Worm (Caenorhabditis elegans) whole organism, L1 larva: ENCODE data around the gene K08D12.4.

Experiments used
- dpl-1 ChIP-seq, 3 experiments: fragments of 150-350 bp in 2 of 3; sonication (generic microtip) in 1 of 3; optimal IDR thresholded peaks; 2 replicates each; lab custom pipeline; 2014 to 2017; ENCODE audit warnings: missing biosample characterization in 3 of 3, missing genetic modification characterization in 3 of 3, missing genetic modification reagents in 3 of 3
- mep-1 ChIP-seq: fragments of 150-350 bp; optimal IDR thresholded peaks from 2 replicates; lab custom pipeline; 2014; ENCODE audit warnings: missing biosample characterization, missing genetic modification characterization
- nhr-12 ChIP-seq: sonication (generic microtip); optimal IDR thresholded peaks from 2 replicates; lab custom pipeline; 2017; ENCODE audit warnings: missing biosample characterization, missing genetic modification characterization
- nhr-237 ChIP-seq: fragments of 150-350 bp; optimal IDR thresholded peaks from 2 replicates; lab custom pipeline; 2014; ENCODE audit warnings: missing biosample characterization, missing genetic modification characterization
- zag-1 ChIP-seq: fragments of 150-350 bp; optimal IDR thresholded peaks from 2 replicates; lab custom pipeline; 2014; ENCODE audit warnings: missing biosample characterization, missing genetic modification characterization
- zip-4 ChIP-seq: fragments of 200-800 bp; sonication (Bioruptor generic); optimal IDR thresholded peaks from 2 replicates; lab custom pipeline; 2018; ENCODE audit warnings: mild to moderate bottlenecking, missing genetic modification characterization, moderate library complexity, missing compliant biosample characterization

ce11 chrIV:1738324-1738730, 31.2 kb downstream of the K08D12.4 start:
- no peak for TF ChIP-seq nhr-12
- TF ChIP-seq zip-4, result no peak
- TF ChIP-seq dpl-1 (GFP tag; optimal IDR thresholded peaks at IDR 0.05; lab: Kevin White, UChicago), result peak; percentile 82 to 86 (median 85)
- no peak for TF ChIP-seq zag-1
- no peak for TF ChIP-seq nhr-237 (tag; lab: Kevin White, UChicago)
- peak; percentile 3 for TF ChIP-seq mep-1 (tag; lab: Kevin White, UChicago)
